Worm (Caenorhabditis elegans) whole organism, late embryonic: ENCODE results near the gene imp-3.

Experiments used
- T23F11.4 ChIP-seq: fragments of 200-800 bp; sonication (Bioruptor generic); optimal IDR thresholded peaks from 2 replicates; lab custom pipeline; 2018; ENCODE audit warnings: mild to moderate bottlenecking, missing genetic modification characterization, missing compliant biosample characterization
- ref-2 ChIP-seq: sonication (generic microtip); optimal IDR thresholded peaks from 2 replicates; lab custom pipeline; 2016; ENCODE audit warnings: missing genetic modification characterization, missing compliant biosample characterization

ce11 chrIV:7790151-7790691 lies 808 bp upstream of the imp-3 start:
- TF ChIP-seq T23F11.4 (GFP tag; lab: Kevin White, UChicago) (no peak), ref-2 (tag; lab: Kevin White, UChicago) (no peak)
